Worm (Caenorhabditis elegans) whole organism, midembryonic: ENCODE results near the gene ZK856.19.

ENCODE experiments used
- T22C8.4 ChIP-seq: fragments of 200-800 bp; sonication (Bioruptor generic); IDR thresholded peaks from 2 replicates; pipeline ENCODE4 v1.3.6; 2022; ENCODE audit warnings: missing genetic modification characterization, missing compliant biosample characterization
- flt-1 ChIP-seq: fragments of 200-800 bp; sonication (Bioruptor generic); IDR thresholded peaks from 2 replicates; pipeline ENCODE4 v1.3.6; 2022; ENCODE audit warnings: missing genetic modification characterization, missing compliant biosample characterization
- med-1 ChIP-seq: sonication (generic microtip); optimal IDR thresholded peaks from 2 replicates; lab custom pipeline; 2017; ENCODE audit warnings: missing genetic modification characterization, mild to moderate bottlenecking, missing compliant biosample characterization, antibody characterized with exemption, missing genetic modification reagents; ENCODE audit not compliant: insufficient read depth
- tab-1 ChIP-seq: fragments of 200-800 bp; sonication (Bioruptor generic); IDR thresholded peaks from 2 replicates; pipeline ENCODE4 v1.3.6; 2022; ENCODE audit warnings: missing genetic modification characterization, missing compliant biosample characterization
- ztf-23 ChIP-seq: fragments of 200-800 bp; sonication (Bioruptor generic); IDR thresholded peaks from 2 replicates; pipeline ENCODE4 v1.3.6; 2022; ENCODE audit warnings: missing genetic modification reagents, missing genetic modification characterization, missing compliant biosample characterization
- ztf-29 ChIP-seq: fragments of 200-800 bp; sonication (Bioruptor generic); IDR thresholded peaks from 2 replicates; pipeline ENCODE4 v1.3.6; 2022; ENCODE audit warnings: missing genetic modification reagents, missing genetic modification characterization, missing compliant biosample characterization

ce11 chrV:10203435-10204009 lies 1.2 kb downstream of the ZK856.19 start, which contains the start of gene chpf-1:
- TF ChIP-seq ztf-23 (GFP tag; lab: Robert Waterston, UW): no peak
- TF ChIP-seq med-1 (GFP tag; lab: Kevin White, UChicago): no peak
- TF ChIP-seq flt-1 (GFP tag; lab: Robert Waterston, UW): no peak
- TF ChIP-seq T22C8.4: no peak; the same call in 1 of the 2 replicates
- TF ChIP-seq ztf-29 (GFP tag; lab: Robert Waterston, UW): no peak
- no peak for TF ChIP-seq tab-1
